Worm (Caenorhabditis elegans) whole organism, L2 larva: ENCODE results near the gene gcst-1.
A peak's percentile ranks its signal among the peaks of the same experiment; 100 is the strongest.

Source experiments
- R02D3.7 ChIP-seq: fragments of 150-350 bp; optimal IDR thresholded peaks from 2 replicates; lab custom pipeline; 2014; ENCODE audit warnings: missing biosample characterization, missing genetic modification characterization
- ZK546.5 ChIP-seq: sonication (generic microtip); optimal IDR thresholded peaks from 2 replicates; lab custom pipeline; 2017; ENCODE audit warnings: missing biosample characterization, missing genetic modification characterization
- alr-1 ChIP-seq: fragments of 150-350 bp; optimal IDR thresholded peaks from 2 replicates; lab custom pipeline; 2014; ENCODE audit warnings: missing biosample characterization, missing genetic modification characterization
- ceh-16 ChIP-seq: fragments of 150-350 bp; optimal IDR thresholded peaks from 2 replicates; lab custom pipeline; 2014; ENCODE audit warnings: missing biosample characterization, missing genetic modification characterization
- ceh-82 ChIP-seq: fragments of 150-350 bp; optimal IDR thresholded peaks from 2 replicates; lab custom pipeline; 2014; ENCODE audit warnings: missing biosample characterization, missing genetic modification characterization
- fos-1 ChIP-seq: fragments of 150-350 bp; optimal IDR thresholded peaks from 2 replicates; lab custom pipeline; 2014; ENCODE audit warnings: missing biosample characterization, missing genetic modification characterization
- gmeb-1 ChIP-seq: fragments of 150-350 bp; optimal IDR thresholded peaks from 2 replicates; lab custom pipeline; 2014; ENCODE audit warnings: missing biosample characterization, missing genetic modification characterization
- mab-5 ChIP-seq: fragments of 150-350 bp; optimal IDR thresholded peaks from 2 replicates; lab custom pipeline; 2014; ENCODE audit warnings: missing biosample characterization, missing genetic modification characterization
- mdl-1 ChIP-seq, 2 experiments: fragments of 150-350 bp in 1 of 2; sonication (generic microtip) in 1 of 2; optimal IDR thresholded peaks; 2 replicates each; lab custom pipeline; 2017; ENCODE audit warnings: missing biosample characterization in 2 of 2, missing genetic modification characterization in 2 of 2
- nhr-237 ChIP-seq: fragments of 150-350 bp; optimal IDR thresholded peaks from 2 replicates; lab custom pipeline; 2014; ENCODE audit warnings: missing biosample characterization, missing genetic modification characterization
- nhr-77 ChIP-seq: fragments of 150-350 bp; optimal IDR thresholded peaks from 2 replicates; lab custom pipeline; 2014; ENCODE audit warnings: missing biosample characterization, missing genetic modification characterization

ce11 chrV:5666036-5666729, 46.5 kb upstream of the gcst-1 start, which contains the start of gene C14C11.7:
- TF ChIP-seq ZK546.5 (tag; lab: Kevin White, UChicago) (no peak), nhr-237 (tag; lab: Kevin White, UChicago) (no peak), ceh-16 (tag; lab: Kevin White, UChicago) (no peak), R02D3.7 (tag; lab: Kevin White, UChicago) (no peak), gmeb-1 (no peak), alr-1 (tag; lab: Kevin White, UChicago) (no peak), mab-5 (tag; lab: Kevin White, UChicago) (no peak), nhr-77 (no peak), mdl-1 (tag; optimal IDR thresholded peaks at IDR 0.05; lab: Kevin White, UChicago) (no peak), ceh-82 (no peak), fos-1 (peak; percentile 1)
